Fruit fly (Drosophila melanogaster) whole organism, pupa: ENCODE results near the gene Pus10.

Experiments
- CG10348 ChIP-seq: fragments of 200-800 bp; sonication (Bioruptor generic); IDR thresholded peaks from 2 replicates; pipeline ENCODE4 v1.3.6; 2022; ENCODE audit warnings: missing biosample characterization, missing genetic modification characterization
- CG12605 ChIP-seq: fragments of 200-800 bp; sonication (Bioruptor generic); IDR thresholded peaks from 2 replicates; pipeline ENCODE4 v1.3.6; 2022; ENCODE audit warnings: missing biosample characterization, missing genetic modification characterization
- CG15710 ChIP-seq: fragments of 200-800 bp; sonication (Bioruptor generic); optimal IDR thresholded peaks from 2 replicates; lab custom pipeline; 2018; ENCODE audit warnings: missing biosample characterization, mild to moderate bottlenecking, missing genetic modification characterization, moderate library complexity
- CG17806 ChIP-seq: fragments of 200-800 bp; sonication (Bioruptor generic); optimal IDR thresholded peaks from 2 replicates; lab custom pipeline; 2018; ENCODE audit warnings: missing biosample characterization, mild to moderate bottlenecking, missing genetic modification characterization, moderate library complexity
- CG4496 ChIP-seq: fragments of 200-800 bp; sonication (Bioruptor generic); IDR thresholded peaks from 3 replicates; pipeline ENCODE4 v1.3.6; 2022; ENCODE audit warnings: missing biosample characterization, missing genetic modification characterization
- CG8159 ChIP-seq: fragments of 200-800 bp; sonication (Bioruptor generic); optimal IDR thresholded peaks from 3 replicates; lab custom pipeline; 2018; ENCODE audit warnings: missing biosample characterization, mild to moderate bottlenecking, missing genetic modification characterization, moderate library complexity
- CG8301 ChIP-seq: fragments of 200-800 bp; sonication (Bioruptor generic); optimal IDR thresholded peaks from 2 replicates; lab custom pipeline; 2018; ENCODE audit warnings: missing biosample characterization, mild to moderate bottlenecking, missing genetic modification characterization
- D1 ChIP-seq: fragments of 200-800 bp; sonication (Bioruptor generic); optimal IDR thresholded peaks from 2 replicates; lab custom pipeline; 2018; ENCODE audit warnings: missing biosample characterization, mild to moderate bottlenecking, missing genetic modification characterization, moderate library complexity
- EcR ChIP-seq: fragments of 200-800 bp; sonication (Bioruptor generic); optimal IDR thresholded peaks from 3 replicates; lab custom pipeline; 2019; ENCODE audit warnings: missing biosample characterization, missing genetic modification characterization, mild to moderate bottlenecking, moderate library complexity, missing genetic modification reagents
- Ets98B ChIP-seq: fragments of 200-800 bp; sonication (Bioruptor generic); IDR thresholded peaks from 2 replicates; pipeline ENCODE4 v1.3.6; 2022; ENCODE audit warnings: missing biosample characterization, missing genetic modification characterization
- Pif1B ChIP-seq: fragments of 200-800 bp; sonication (Bioruptor generic); optimal IDR thresholded peaks from 3 replicates; lab custom pipeline; 2016; ENCODE audit warnings: missing biosample characterization, missing genetic modification characterization
- fd96Ca ChIP-seq: fragments of 200-800 bp; sonication (Bioruptor generic); IDR thresholded peaks from 3 replicates; pipeline ENCODE4 v1.3.6; 2022; ENCODE audit warnings: missing biosample characterization, missing genetic modification characterization
- gl ChIP-seq: fragments of 200-800 bp; sonication (Bioruptor generic); optimal IDR thresholded peaks from 2 replicates; lab custom pipeline; 2018; ENCODE audit warnings: missing biosample characterization, mild to moderate bottlenecking, missing genetic modification characterization

DNA sequence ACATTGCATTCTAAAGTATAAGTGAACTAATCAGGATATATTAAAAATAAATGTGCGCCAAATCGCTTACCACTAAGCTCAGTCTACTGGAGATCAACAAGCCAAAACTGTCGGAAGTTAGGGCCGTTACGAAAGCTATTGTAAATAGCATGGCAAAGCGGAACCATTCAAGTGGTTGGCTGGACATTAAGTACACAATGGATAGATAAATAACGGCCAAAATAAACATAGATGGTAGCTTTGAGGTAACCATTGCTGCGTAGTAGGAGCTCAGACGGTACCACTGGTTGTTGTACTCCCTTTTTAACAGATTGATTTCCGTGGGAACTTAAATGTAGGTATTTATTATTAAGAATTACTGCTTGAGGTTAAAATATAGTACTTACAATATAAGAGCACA is 37.4 kb downstream of the Pus10 start:
- TF ChIP-seq CG17806 (tag; lab: Kevin White, UChicago) (no peak), CG8159 (tag; lab: Kevin White, UChicago) (no peak), CG8301 (tag; lab: Kevin White, UChicago) (no peak), Ets98B (GFP tag; lab: Robert Waterston, UW) (no peak), EcR (GFP tag; lab: Kevin White, UChicago) (no peak), D1 (tag; lab: Kevin White, UChicago) (no peak), CG15710 (tag; lab: Kevin White, UChicago) (no peak), CG4496 (GFP tag; lab: Robert Waterston, UW) (no peak), Pif1B (GFP tag; lab: Kevin White, UChicago) (no peak), CG12605 (GFP tag; lab: Robert Waterston, UW) (no peak), gl (tag; lab: Kevin White, UChicago) (no peak), CG10348 (GFP tag; lab: Robert Waterston, UW) (no peak), fd96Ca (GFP tag; lab: Robert Waterston, UW) (no peak)
